Fruit fly (Drosophila melanogaster) whole organism, prepupa: ENCODE data around the gene PLCXD.
A peak's percentile ranks its signal among the peaks of the same experiment; 100 is the strongest.

ENCODE experiments used
- Blimp-1 ChIP-seq: fragments of 200-800 bp; sonication (Bioruptor generic); optimal IDR thresholded peaks from 3 replicates; lab custom pipeline; 2017; ENCODE audit warnings: missing biosample characterization, missing genetic modification characterization, mild to moderate bottlenecking, moderate library complexity, missing genetic modification reagents
- CG10631 ChIP-seq: fragments of 200-800 bp; sonication (Bioruptor generic); optimal IDR thresholded peaks from 2 replicates; lab custom pipeline; 2016; ENCODE audit warnings: missing biosample characterization, missing genetic modification characterization
- CG10669 ChIP-seq: fragments of 200-800 bp; sonication (Bioruptor generic); optimal IDR thresholded peaks from 3 replicates; lab custom pipeline; 2018; ENCODE audit warnings: missing biosample characterization, mild to moderate bottlenecking, missing genetic modification characterization, moderate library complexity
- CG11294 ChIP-seq: fragments of 200-800 bp; sonication (Bioruptor generic); IDR thresholded peaks from 2 replicates; pipeline ENCODE4 v1.3.6; 2022; ENCODE audit warnings: missing biosample characterization, missing genetic modification characterization
- CG11762 ChIP-seq: fragments of 200-800 bp; sonication (Bioruptor generic); optimal IDR thresholded peaks from 3 replicates; lab custom pipeline; 2016; ENCODE audit warnings: missing biosample characterization, missing genetic modification characterization; ENCODE audit not compliant: insufficient read depth
- CG11902 ChIP-seq: fragments of 200-800 bp; sonication (Bioruptor generic); optimal IDR thresholded peaks from 3 replicates; lab custom pipeline; 2016; ENCODE audit warnings: missing biosample characterization, missing genetic modification characterization
- CG15336 ChIP-seq: fragments of 200-800 bp; sonication (Bioruptor generic); IDR thresholded peaks from 2 replicates; pipeline ENCODE4 v1.3.6; 2022; ENCODE audit warnings: missing biosample characterization, missing genetic modification characterization
- CG1621 ChIP-seq: fragments of 200-800 bp; sonication (Bioruptor generic); optimal IDR thresholded peaks from 3 replicates; lab custom pipeline; 2018; ENCODE audit warnings: missing biosample characterization, mild to moderate bottlenecking, missing genetic modification characterization
- CG3032 ChIP-seq: fragments of 200-800 bp; optimal IDR thresholded peaks from 2 replicates; lab custom pipeline; 2019; ENCODE audit warnings: missing biosample characterization, mild to moderate bottlenecking, missing genetic modification characterization, moderate library complexity
- CG31627 ChIP-seq: fragments of 200-800 bp; sonication (Bioruptor generic); optimal IDR thresholded peaks from 3 replicates; lab custom pipeline; 2016; ENCODE audit warnings: missing biosample characterization, missing genetic modification characterization
- CG32006 ChIP-seq: fragments of 200-800 bp; sonication (Bioruptor generic); optimal IDR thresholded peaks from 3 replicates; lab custom pipeline; 2017; ENCODE audit warnings: missing biosample characterization, mild to moderate bottlenecking, missing genetic modification characterization
- CG34406 ChIP-seq: fragments of 200-800 bp; sonication (Bioruptor generic); optimal IDR thresholded peaks from 3 replicates; lab custom pipeline; 2016; ENCODE audit warnings: missing biosample characterization, missing genetic modification characterization
- CG3919 ChIP-seq: fragments of 200-800 bp; sonication (Bioruptor generic); optimal IDR thresholded peaks from 3 replicates; lab custom pipeline; 2016; ENCODE audit warnings: missing biosample characterization, missing genetic modification characterization
- CG6163 ChIP-seq: fragments of 200-800 bp; sonication (Bioruptor generic); IDR thresholded peaks from 3 replicates; pipeline ENCODE4 v1.3.6; 2022; ENCODE audit warnings: missing biosample characterization, missing genetic modification characterization
- CG6276 ChIP-seq: fragments of 200-800 bp; sonication (Bioruptor generic); optimal IDR thresholded peaks from 2 replicates; lab custom pipeline; 2017; ENCODE audit warnings: missing biosample characterization, mild to moderate bottlenecking, missing genetic modification characterization
- CG6792 ChIP-seq: fragments of 200-800 bp; sonication (Bioruptor generic); optimal IDR thresholded peaks from 3 replicates; lab custom pipeline; 2016; ENCODE audit warnings: missing biosample characterization, missing genetic modification characterization
- CG6808 ChIP-seq: fragments of 200-800 bp; sonication (Bioruptor generic); optimal IDR thresholded peaks from 3 replicates; lab custom pipeline; 2017; ENCODE audit warnings: missing biosample characterization, missing genetic modification characterization, mild to moderate bottlenecking, moderate library complexity, missing genetic modification reagents
- CG7368 ChIP-seq: fragments of 200-800 bp; sonication (Bioruptor generic); optimal IDR thresholded peaks from 3 replicates; lab custom pipeline; 2016; ENCODE audit warnings: missing biosample characterization, missing genetic modification characterization
- CG8119 ChIP-seq: fragments of 200-800 bp; sonication (Bioruptor generic); IDR thresholded peaks from 3 replicates; pipeline ENCODE4 v1.3.6; 2022; ENCODE audit warnings: missing biosample characterization, missing genetic modification characterization
- CG8319 ChIP-seq: fragments of 200-800 bp; sonication (Bioruptor generic); optimal IDR thresholded peaks from 3 replicates; lab custom pipeline; 2016; ENCODE audit warnings: missing biosample characterization, missing genetic modification characterization
- CG8632 ChIP-seq: fragments of 200-800 bp; sonication (Bioruptor generic); optimal IDR thresholded peaks from 3 replicates; lab custom pipeline; 2016; ENCODE audit warnings: missing biosample characterization, missing genetic modification characterization
- CG9139 ChIP-seq: fragments of 200-800 bp; sonication (Bioruptor generic); optimal IDR thresholded peaks from 3 replicates; lab custom pipeline; 2017; ENCODE audit warnings: missing biosample characterization, mild to moderate bottlenecking, missing genetic modification characterization
- Eip75B ChIP-seq: fragments of 200-800 bp; sonication (Bioruptor generic); optimal IDR thresholded peaks from 3 replicates; lab custom pipeline; 2016; ENCODE audit warnings: missing biosample characterization, missing genetic modification characterization
- Eip78C ChIP-seq: fragments of 200-800 bp; sonication (Bioruptor generic); peaks from one replicate; lab custom pipeline; 2016; ENCODE audit warnings: missing biosample characterization, missing genetic modification characterization
- Ets96B ChIP-seq: fragments of 200-800 bp; optimal IDR thresholded peaks from 2 replicates; lab custom pipeline; 2019; ENCODE audit warnings: missing biosample characterization, mild to moderate bottlenecking, missing genetic modification characterization, moderate library complexity
- Gug ChIP-seq: fragments of 200-800 bp; sonication (Bioruptor generic); IDR thresholded peaks from 2 replicates; pipeline ENCODE4 v1.3.6; 2022; ENCODE audit warnings: missing biosample characterization, missing genetic modification characterization
- Hr38 ChIP-seq: sonication (Bioruptor generic); optimal IDR thresholded peaks from 2 replicates; lab custom pipeline; 2016; ENCODE audit warnings: missing biosample characterization, missing genetic modification characterization
- Hr39 ChIP-seq: fragments of 200-800 bp; sonication (Bioruptor generic); optimal IDR thresholded peaks from 2 replicates; lab custom pipeline; 2016; ENCODE audit warnings: missing biosample characterization, missing genetic modification characterization
- Hr4 ChIP-seq: fragments of 200-800 bp; sonication (Bioruptor generic); optimal IDR thresholded peaks from 3 replicates; lab custom pipeline; 2016; ENCODE audit warnings: missing biosample characterization, missing genetic modification characterization
- Lpt ChIP-seq: fragments of 200-800 bp; sonication (Bioruptor generic); optimal IDR thresholded peaks from 3 replicates; lab custom pipeline; 2016; ENCODE audit warnings: missing biosample characterization, missing genetic modification characterization
- Met ChIP-seq: fragments of 200-800 bp; sonication (Bioruptor generic); optimal IDR thresholded peaks from 3 replicates; lab custom pipeline; 2016; ENCODE audit warnings: missing biosample characterization, missing genetic modification characterization
- OdsH ChIP-seq: fragments of 200-800 bp; sonication (Bioruptor generic); optimal IDR thresholded peaks from 3 replicates; lab custom pipeline; 2016; ENCODE audit warnings: missing biosample characterization, missing genetic modification characterization
- Smox ChIP-seq: fragments of 200-800 bp; sonication (Bioruptor generic); optimal IDR thresholded peaks from 3 replicates; lab custom pipeline; 2016; ENCODE audit warnings: missing biosample characterization, missing genetic modification characterization
- Sox102F ChIP-seq: fragments of 200-800 bp; sonication (Bioruptor generic); optimal IDR thresholded peaks from 2 replicates; lab custom pipeline; 2016; ENCODE audit warnings: missing biosample characterization, mild to moderate bottlenecking, missing genetic modification characterization
- Sox14 ChIP-seq: fragments of 200-800 bp; sonication (Bioruptor generic); optimal IDR thresholded peaks from 3 replicates; lab custom pipeline; 2016; ENCODE audit warnings: missing biosample characterization, missing genetic modification characterization
- Sox15 ChIP-seq: fragments of 200-800 bp; sonication (Bioruptor generic); optimal IDR thresholded peaks from 3 replicates; lab custom pipeline; 2016; ENCODE audit warnings: missing biosample characterization, missing genetic modification characterization
- achi ChIP-seq: fragments of 200-800 bp; sonication (Bioruptor generic); optimal IDR thresholded peaks from 3 replicates; lab custom pipeline; 2016; ENCODE audit warnings: missing biosample characterization, missing genetic modification characterization
- dac ChIP-seq: fragments of 200-800 bp; sonication (Bioruptor generic); optimal IDR thresholded peaks from 2 replicates; lab custom pipeline; 2017; ENCODE audit warnings: missing biosample characterization, mild to moderate bottlenecking, missing genetic modification characterization
- dsx ChIP-seq: fragments of 200-800 bp; optimal IDR thresholded peaks from 3 replicates; lab custom pipeline; 2019; ENCODE audit warnings: missing biosample characterization, mild to moderate bottlenecking, missing genetic modification characterization, moderate library complexity; ENCODE audit not compliant: poor library complexity, severe bottlenecking
- eg ChIP-seq: fragments of 200-800 bp; sonication (Bioruptor generic); IDR thresholded peaks from 3 replicates; pipeline ENCODE4 v1.3.6; 2022; ENCODE audit warnings: missing biosample characterization, missing genetic modification characterization
- esn ChIP-seq: fragments of 200-800 bp; sonication (Bioruptor generic); optimal IDR thresholded peaks from 2 replicates; lab custom pipeline; 2016; ENCODE audit warnings: missing biosample characterization, mild to moderate bottlenecking, missing genetic modification characterization, moderate library complexity
- fd59A ChIP-seq: fragments of 200-800 bp; sonication (Bioruptor generic); optimal IDR thresholded peaks from 2 replicates; lab custom pipeline; 2017; ENCODE audit warnings: missing biosample characterization, mild to moderate bottlenecking, missing genetic modification characterization, missing genetic modification reagents
- fkh ChIP-seq: fragments of 200-800 bp; sonication (Bioruptor generic); optimal IDR thresholded peaks from 3 replicates; lab custom pipeline; 2017; ENCODE audit warnings: missing biosample characterization, mild to moderate bottlenecking, missing genetic modification characterization, moderate library complexity
- net ChIP-seq: fragments of 200-800 bp; sonication (Bioruptor generic); optimal IDR thresholded peaks from 3 replicates; lab custom pipeline; 2016; ENCODE audit warnings: missing biosample characterization, missing genetic modification characterization
- salr ChIP-seq, 2 experiments: fragments of 200-800 bp; sonication (Bioruptor generic); optimal IDR thresholded peaks; 3 replicates each; lab custom pipeline; 2016 to 2018; ENCODE audit warnings: missing biosample characterization in 2 of 2, missing genetic modification characterization in 2 of 2, mild to moderate bottlenecking in 1 of 2
- spab ChIP-seq: fragments of 200-800 bp; sonication (Bioruptor generic); optimal IDR thresholded peaks from 2 replicates; lab custom pipeline; 2017; ENCODE audit warnings: missing biosample characterization, mild to moderate bottlenecking, missing genetic modification characterization, missing genetic modification reagents
- ss ChIP-seq, 2 experiments: fragments of 200-800 bp; sonication (Bioruptor generic); optimal IDR thresholded peaks; 2 replicates in 1 of 2; 3 replicates in 1 of 2; lab custom pipeline; 2017 to 2018; ENCODE audit warnings: mild to moderate bottlenecking in 2 of 2, missing biosample characterization in 2 of 2, missing genetic modification characterization in 2 of 2, moderate library complexity in 1 of 2
- svp ChIP-seq: fragments of 200-800 bp; sonication (Bioruptor generic); peaks from one replicate; lab custom pipeline; 2016; ENCODE audit warnings: missing biosample characterization, missing genetic modification characterization
- topi ChIP-seq: fragments of 200-800 bp; sonication (Bioruptor generic); optimal IDR thresholded peaks from 3 replicates; lab custom pipeline; 2016; ENCODE audit warnings: missing biosample characterization, missing genetic modification characterization
- vri ChIP-seq: fragments of 200-800 bp; sonication (Bioruptor generic); optimal IDR thresholded peaks from 3 replicates; lab custom pipeline; 2016; ENCODE audit warnings: missing biosample characterization, mild to moderate bottlenecking, missing genetic modification characterization

The PLCXD gene

dm6 chr2L:12006397-12007330 lies 42.6 kb upstream of the PLCXD start:
- TF ChIP-seq CG8319 (GFP tag; lab: Kevin White, UChicago) (peak; percentile 76), CG1621 (no peak), CG11902 (GFP tag; lab: Kevin White, UChicago) (peak; percentile 87), salr (GFP tag; optimal IDR thresholded peaks at IDR 0.05; lab: Kevin White, UChicago) (peak; percentile 24 to 94), Lpt (GFP tag; lab: Kevin White, UChicago) (peak; percentile 76), Hr38 (GFP tag; lab: Kevin White, UChicago) (no peak), CG8632 (GFP tag; lab: Kevin White, UChicago) (peak; percentile 92), CG6163 (GFP tag; lab: Robert Waterston, UW) (no peak), svp (GFP tag; lab: Kevin White, UChicago) (peak; percentile 98), OdsH (peak; percentile 90), fd59A (GFP tag; lab: Kevin White, UChicago) (peak; percentile 81), Gug (GFP tag; lab: Robert Waterston, UW) (no peak), CG9139 (GFP tag; lab: Kevin White, UChicago) (peak; percentile 87), dsx (peak; percentile 80), CG6276 (peak; percentile 83), CG10631 (GFP tag; lab: Kevin White, UChicago) (peak; percentile 93), CG15336 (GFP tag; lab: Robert Waterston, UW) (no peak), Ets96B (tag; lab: Kevin White, UChicago) (peak; percentile 95), fkh (GFP tag; lab: Kevin White, UChicago) (peak; percentile 97), CG11294 (no peak), CG10669 (GFP tag; lab: Kevin White, UChicago) (peak; percentile 86), esn (GFP tag; lab: Kevin White, UChicago) (peak; percentile 87), CG8119 (no peak), Sox14 (GFP tag; lab: Kevin White, UChicago) (peak; percentile 59), CG6808 (GFP tag; lab: Kevin White, UChicago) (peak; percentile 93), spab (GFP tag; lab: Kevin White, UChicago) (peak; percentile 90), vri (no peak), CG3032 (tag; lab: Kevin White, UChicago) (peak; percentile 95), eg (GFP tag; lab: Robert Waterston, UW) (no peak), CG32006 (GFP tag; lab: Kevin White, UChicago) (peak; percentile 93), Smox (GFP tag; lab: Kevin White, UChicago) (peak; percentile 72), Sox15 (GFP tag; lab: Kevin White, UChicago) (peak; percentile 78), Eip78C (GFP tag; lab: Kevin White, UChicago) (peak; percentile 96), CG6792 (GFP tag; lab: Kevin White, UChicago) (peak; percentile 85), Hr4 (peak; percentile 69), Sox102F (GFP tag; lab: Kevin White, UChicago) (peak; percentile 52), CG7368 (GFP tag; lab: Kevin White, UChicago) (peak; percentile 81), CG34406 (GFP tag; lab: Kevin White, UChicago) (peak; percentile 91), Blimp-1 (GFP tag; lab: Kevin White, UChicago) (peak; percentile 97), Met (peak; percentile 74), Eip75B (GFP tag; lab: Kevin White, UChicago) (peak; percentile 90), net (GFP tag; lab: Kevin White, UChicago) (peak; percentile 82), achi (GFP tag; lab: Kevin White, UChicago) (peak; percentile 89), CG3919 (GFP tag; lab: Kevin White, UChicago) (peak; percentile 83), CG31627 (GFP tag; lab: Kevin White, UChicago) (peak; percentile 75), ss (GFP tag; optimal IDR thresholded peaks at IDR 0.05; lab: Kevin White, UChicago) (peak; percentile 91 to 96), dac (GFP tag; lab: Kevin White, UChicago) (peak; percentile 57), topi (GFP tag; lab: Kevin White, UChicago) (peak; percentile 79), Hr39 (GFP tag; lab: Kevin White, UChicago) (peak; percentile 70), CG11762 (peak; percentile 84)
